Worm (Caenorhabditis elegans): ENCODE results near the gene F11G11.4.
A peak's percentile ranks its signal among the peaks of the same experiment; 100 is the strongest.

The F11G11.4 gene

ce11 chrII:4904277-4904676 is 43.9 kb downstream of the F11G11.4 start (continued):
- TF ChIP-seq ceh-40 (GFP tag; IDR thresholded peaks at IDR 0.05), result no peak
- no peak for TF ChIP-seq ceh-100 (GFP tag; IDR thresholded peaks at IDR 0.05)
- no peak for TF ChIP-seq aptf-2 (GFP tag; conservative IDR thresholded peaks at IDR 0.05)
- no peak for TF ChIP-seq akir-1 (GFP tag; optimal IDR thresholded peaks at IDR 0.05)
- peak; percentile 61 for TF ChIP-seq rcor-1 (GFP tag; IDR thresholded peaks at IDR 0.05)
- TF ChIP-seq lir-1 (GFP tag; conservative IDR thresholded peaks at IDR 0.05), result 0 out of 2 replicates have a peak, but pooled peaks have one; percentile 10
- no peak for TF ChIP-seq F52B5.7 (tag; optimal IDR thresholded peaks at IDR 0.05)
- TF ChIP-seq T26A5.8 (tag; optimal IDR thresholded peaks at IDR 0.05), result no peak
- no peak for TF ChIP-seq attf-3 (GFP tag; conservative IDR thresholded peaks at IDR 0.05)
- TF ChIP-seq D2030.7 (GFP tag; IDR thresholded peaks at IDR 0.05), result peak; percentile 69
- no peak for TF ChIP-seq fkh-3 (tag; optimal IDR thresholded peaks at IDR 0.05)
- TF ChIP-seq zfh-2 (GFP tag; conservative IDR thresholded peaks at IDR 0.05), result no peak; the same call in 1 of the 2 replicates
- TF ChIP-seq xnd-1 (tag; optimal IDR thresholded peaks at IDR 0.05), result peak; percentile 26
- TF ChIP-seq F49E8.2 (tag; optimal IDR thresholded peaks at IDR 0.05; ENCODE audit: insufficient read depth), result peak; percentile 44
- TF ChIP-seq mes-4 (tag; optimal IDR thresholded peaks at IDR 0.05), result no peak
- TF ChIP-seq sea-2 (GFP tag; IDR thresholded peaks at IDR 0.05), result no peak
- TF ChIP-seq F39B2.1 (GFP tag; IDR thresholded peaks at IDR 0.05), result no peak
- no peak for TF ChIP-seq C06A6.2 (GFP tag; conservative IDR thresholded peaks at IDR 0.05)
- no peak for TF ChIP-seq ztf-6 (GFP tag; IDR thresholded peaks at IDR 0.05)
- TF ChIP-seq lag-1 (GFP tag; IDR thresholded peaks at IDR 0.05), result no peak
- TF ChIP-seq F22D6.2 (tag; optimal IDR thresholded peaks at IDR 0.05), result no peak
- TF ChIP-seq pbrm-1 (GFP tag; IDR thresholded peaks at IDR 0.05), result peak; percentile 67; the same call in 1 of the 2 replicates
- TF ChIP-seq B0336.3 (GFP tag; IDR thresholded peaks at IDR 0.05), result no peak; the same call in 1 of the 2 replicates
- TF ChIP-seq ztf-26 (tag; optimal IDR thresholded peaks at IDR 0.05), result no peak
- peak; percentile 52 for TF ChIP-seq snpc-1.1 (tag; optimal IDR thresholded peaks at IDR 0.05; ENCODE audit: insufficient read depth)
- TF ChIP-seq B0035.1 (tag; optimal IDR thresholded peaks at IDR 0.05), result no peak
- TF ChIP-seq dpff-1 (tag; optimal IDR thresholded peaks at IDR 0.05), result no peak
- TF ChIP-seq snpc-3.4 (tag; optimal IDR thresholded peaks at IDR 0.05), result peak; percentile 60
- TF ChIP-seq egrh-3 (GFP tag; IDR thresholded peaks at IDR 0.05), result no peak
- peak; percentile 46 for TF ChIP-seq tlf-1 (GFP tag; optimal IDR thresholded peaks at IDR 0.05)
- TF ChIP-seq hmg-1.2 (GFP tag; IDR thresholded peaks at IDR 0.05), result peak; percentile 94
- peak; percentile 32 for TF ChIP-seq ceh-27 (GFP tag; optimal IDR thresholded peaks at IDR 0.05)
- TF ChIP-seq lin-40 (tag; optimal IDR thresholded peaks at IDR 0.05), result peak; percentile 24
- TF ChIP-seq tbp1 (GFP tag; optimal IDR thresholded peaks at IDR 0.05), result peak; percentile 62
- no peak for TF ChIP-seq ceh-58 (GFP tag; IDR thresholded peaks at IDR 0.05)

ce11 chrII:4904778-4905177 is 44.4 kb downstream of the F11G11.4 start, which contains the start of gene btbd-10:
Gene btbd-10 (plus strand): TSS chrII:4905008.
- TF ChIP-seq hlh-12 (tag; optimal IDR thresholded peaks at IDR 0.05) (no peak), aptf-3 (GFP tag; IDR thresholded peaks at IDR 0.05) (no peak), egrh-3 (GFP tag; IDR thresholded peaks at IDR 0.05) (no peak), mxl-1 (tag; optimal IDR thresholded peaks at IDR 0.05) (no peak), unc-62 (GFP tag; optimal IDR thresholded peaks at IDR 0.05) (peak; percentile 67), sptf-2 (GFP tag; optimal IDR thresholded peaks at IDR 0.05) (no peak), pha-4 (tag; optimal IDR thresholded peaks at IDR 0.05) (peak; percentile 7), nhr-90 (tag; optimal IDR thresholded peaks at IDR 0.05) (no peak), lir-1 (GFP tag; conservative IDR thresholded peaks at IDR 0.05) (no peak), him-1 (tag; optimal IDR thresholded peaks at IDR 0.05) (no peak), madf-6 (GFP tag; IDR thresholded peaks at IDR 0.05) (no peak)
